Worm (Caenorhabditis elegans): ENCODE data around the gene F40A3.7.

F40A3.7 gene

ce11 chrV:7932998-7933397 lies 33.3 kb upstream of the F40A3.7 start, which contains the start of gene ncx-10:
Gene ncx-10, minus strand, starts transcription at chrV:7933098.
- TF ChIP-seq elt-3 (tag; optimal IDR thresholded peaks at IDR 0.05) (no peak), pqm-1 (tag; optimal IDR thresholded peaks at IDR 0.05) (no peak), nhr-47 (tag; optimal IDR thresholded peaks at IDR 0.05) (no peak), elt-2 (tag; optimal IDR thresholded peaks at IDR 0.05) (no peak), ztf-11 (tag; optimal IDR thresholded peaks at IDR 0.05) (no peak), hlh-17 (GFP tag; optimal IDR thresholded peaks at IDR 0.05; ENCODE audit: borderline replicate concordance) (no peak), nhr-84 (tag; optimal IDR thresholded peaks at IDR 0.05) (no peak), aha-1 (tag; optimal IDR thresholded peaks at IDR 0.05) (no peak), ces-1 (GFP tag; optimal IDR thresholded peaks at IDR 0.05) (no peak)

- TF ChIP-seq grh-1 (GFP tag; IDR thresholded peaks at IDR 0.05) (no peak), snu-23 (GFP tag; optimal IDR thresholded peaks at IDR 0.05) (no peak), isw-1 (GFP tag; IDR thresholded peaks at IDR 0.05) (no peak), dsc-1 (tag; optimal IDR thresholded peaks at IDR 0.05) (peak; percentile 68), nhr-77 (tag; optimal IDR thresholded peaks at IDR 0.05) (no peak), alr-1 (tag; optimal IDR thresholded peaks at IDR 0.05; ENCODE audit: borderline replicate concordance) (no peak)
Measured at ce11 chrV:7928660-7929059, 29.0 kb upstream of the F40A3.7 start, which contains the start of gene srsx-5. Gene srsx-5, plus strand, starts transcription at chrV:7928960.

ce11 chrV:7926784-7927183 lies 27.1 kb upstream of the F40A3.7 start, which contains the start of gene srsx-6:
Gene srsx-6, plus strand, starts transcription at chrV:7927084.
- TF ChIP-seq nhr-11 (tag; optimal IDR thresholded peaks at IDR 0.05) (no peak), lin-15B (tag; optimal IDR thresholded peaks at IDR 0.05) (no peak), ceh-90 (tag; optimal IDR thresholded peaks at IDR 0.05) (no peak), unc-62 (GFP tag; optimal IDR thresholded peaks at IDR 0.05) (no peak), aly-2 (tag; optimal IDR thresholded peaks at IDR 0.05) (no peak), fkh-4 (tag; optimal IDR thresholded peaks at IDR 0.05; ENCODE audit: borderline replicate concordance) (no peak), ama-1 (optimal IDR thresholded peaks at IDR 0.05) (no peak), unc-30 (tag; optimal IDR thresholded peaks at IDR 0.05) (no peak), nhr-237 (tag; optimal IDR thresholded peaks at IDR 0.05) (no peak), snu-23 (GFP tag; optimal IDR thresholded peaks at IDR 0.05) (no peak), nhr-76 (tag; optimal IDR thresholded peaks at IDR 0.05) (no peak), fkh-10 (GFP tag; optimal IDR thresholded peaks at IDR 0.05) (no peak), jun-1 (tag; optimal IDR thresholded peaks at IDR 0.05) (no peak), unc-130 (tag; optimal IDR thresholded peaks at IDR 0.05) (no peak), ceh-82 (tag; optimal IDR thresholded peaks at IDR 0.05) (no peak), ceh-8 (GFP tag; optimal IDR thresholded peaks at IDR 0.05) (no peak)

ce11 chrV:7925483-7925882 lies 25.8 kb upstream of the F40A3.7 start, which contains the start of gene srsx-7:
Gene srsx-7, plus strand, starts transcription at chrV:7925783.
- no peak for TF ChIP-seq lir-3 (tag; optimal IDR thresholded peaks at IDR 0.05; ENCODE audit: poor library complexity)
- TF ChIP-seq unc-62 (GFP tag; optimal IDR thresholded peaks at IDR 0.05) = no peak
- no peak for TF ChIP-seq isw-1 (GFP tag; IDR thresholded peaks at IDR 0.05)
- TF ChIP-seq grh-1 (GFP tag; IDR thresholded peaks at IDR 0.05) = no peak
- TF ChIP-seq sox-4 (tag; optimal IDR thresholded peaks at IDR 0.05) = no peak
- no peak for TF ChIP-seq sup-37 (GFP tag; optimal IDR thresholded peaks at IDR 0.05)
- no peak for TF ChIP-seq ceh-63 (GFP tag; optimal IDR thresholded peaks at IDR 0.05)
- no peak for TF ChIP-seq pax-3 (tag; optimal IDR thresholded peaks at IDR 0.05)
- no peak for TF ChIP-seq egl-27 (tag; optimal IDR thresholded peaks at IDR 0.05)

ce11 chrV:7908431-7908830 lies 8.8 kb upstream of the F40A3.7 start:
- TF ChIP-seq hlh-4 (tag; optimal IDR thresholded peaks at IDR 0.05) (no peak), unc-86 (tag; optimal IDR thresholded peaks at IDR 0.05) (no peak), nhr-90 (tag; optimal IDR thresholded peaks at IDR 0.05; ENCODE audit: poor library complexity) (no peak), ceh-88 (GFP tag; IDR thresholded peaks at IDR 0.05) (no peak), nhr-47 (tag; optimal IDR thresholded peaks at IDR 0.05) (no peak), unc-30 (tag; optimal IDR thresholded peaks at IDR 0.05) (no peak), ztf-11 (tag; optimal IDR thresholded peaks at IDR 0.05) (no peak), C16A3.4 (tag; optimal IDR thresholded peaks at IDR 0.05) (no peak), sox-4 (tag; optimal IDR thresholded peaks at IDR 0.05) (no peak), lin-15B (tag; optimal IDR thresholded peaks at IDR 0.05) (no peak), jun-1 (tag; optimal IDR thresholded peaks at IDR 0.05) (no peak), xbp-1 (tag; optimal IDR thresholded peaks at IDR 0.05) (no peak), nhr-71 (tag; optimal IDR thresholded peaks at IDR 0.05) (no peak), hlh-17 (GFP tag; optimal IDR thresholded peaks at IDR 0.05; ENCODE audit: borderline replicate concordance) (no peak)

All from whole organism, L1 larva.